Fruit fly (Drosophila melanogaster) whole organism, prepupa: ENCODE data around the gene Irbp.

ENCODE experiments used
- Blimp-1 ChIP-seq: fragments of 200-800 bp; sonication (Bioruptor generic); optimal IDR thresholded peaks from 3 replicates; lab custom pipeline; 2017; ENCODE audit warnings: missing biosample characterization, missing genetic modification characterization, mild to moderate bottlenecking, moderate library complexity, missing genetic modification reagents
- CG10631 ChIP-seq: fragments of 200-800 bp; sonication (Bioruptor generic); optimal IDR thresholded peaks from 2 replicates; lab custom pipeline; 2016; ENCODE audit warnings: missing biosample characterization, missing genetic modification characterization
- CG10669 ChIP-seq: fragments of 200-800 bp; sonication (Bioruptor generic); optimal IDR thresholded peaks from 3 replicates; lab custom pipeline; 2018; ENCODE audit warnings: missing biosample characterization, mild to moderate bottlenecking, missing genetic modification characterization, moderate library complexity
- CG11902 ChIP-seq: fragments of 200-800 bp; sonication (Bioruptor generic); optimal IDR thresholded peaks from 3 replicates; lab custom pipeline; 2016; ENCODE audit warnings: missing biosample characterization, missing genetic modification characterization
- CG16779 ChIP-seq: fragments of 200-800 bp; sonication (Bioruptor generic); optimal IDR thresholded peaks from 3 replicates; lab custom pipeline; 2017; ENCODE audit warnings: missing biosample characterization, mild to moderate bottlenecking, missing genetic modification characterization
- CG3032 ChIP-seq: fragments of 200-800 bp; optimal IDR thresholded peaks from 2 replicates; lab custom pipeline; 2019; ENCODE audit warnings: missing biosample characterization, mild to moderate bottlenecking, missing genetic modification characterization, moderate library complexity
- CG31627 ChIP-seq: fragments of 200-800 bp; sonication (Bioruptor generic); optimal IDR thresholded peaks from 3 replicates; lab custom pipeline; 2016; ENCODE audit warnings: missing biosample characterization, missing genetic modification characterization
- CG4318 ChIP-seq: fragments of 200-800 bp; sonication (Bioruptor generic); optimal IDR thresholded peaks from 3 replicates; lab custom pipeline; 2017; ENCODE audit warnings: missing biosample characterization, mild to moderate bottlenecking, missing genetic modification characterization
- CG6163 ChIP-seq: fragments of 200-800 bp; sonication (Bioruptor generic); IDR thresholded peaks from 3 replicates; pipeline ENCODE4 v1.3.6; 2022; ENCODE audit warnings: missing biosample characterization, missing genetic modification characterization
- CG6276 ChIP-seq: fragments of 200-800 bp; sonication (Bioruptor generic); optimal IDR thresholded peaks from 2 replicates; lab custom pipeline; 2017; ENCODE audit warnings: missing biosample characterization, mild to moderate bottlenecking, missing genetic modification characterization
- CG6792 ChIP-seq: fragments of 200-800 bp; sonication (Bioruptor generic); optimal IDR thresholded peaks from 3 replicates; lab custom pipeline; 2016; ENCODE audit warnings: missing biosample characterization, missing genetic modification characterization
- CG6808 ChIP-seq: fragments of 200-800 bp; sonication (Bioruptor generic); optimal IDR thresholded peaks from 3 replicates; lab custom pipeline; 2017; ENCODE audit warnings: missing biosample characterization, missing genetic modification characterization, mild to moderate bottlenecking, moderate library complexity, missing genetic modification reagents
- CG7368 ChIP-seq: fragments of 200-800 bp; sonication (Bioruptor generic); optimal IDR thresholded peaks from 3 replicates; lab custom pipeline; 2016; ENCODE audit warnings: missing biosample characterization, missing genetic modification characterization
- CG8319 ChIP-seq: fragments of 200-800 bp; sonication (Bioruptor generic); optimal IDR thresholded peaks from 3 replicates; lab custom pipeline; 2016; ENCODE audit warnings: missing biosample characterization, missing genetic modification characterization
- CG8632 ChIP-seq: fragments of 200-800 bp; sonication (Bioruptor generic); optimal IDR thresholded peaks from 3 replicates; lab custom pipeline; 2016; ENCODE audit warnings: missing biosample characterization, missing genetic modification characterization
- CG9139 ChIP-seq: fragments of 200-800 bp; sonication (Bioruptor generic); optimal IDR thresholded peaks from 3 replicates; lab custom pipeline; 2017; ENCODE audit warnings: missing biosample characterization, mild to moderate bottlenecking, missing genetic modification characterization
- Eip93F ChIP-seq: fragments of 200-800 bp; sonication (Bioruptor generic); optimal IDR thresholded peaks from 2 replicates; lab custom pipeline; 2016; ENCODE audit warnings: missing biosample characterization, mild to moderate bottlenecking, missing genetic modification characterization
- Ets21C ChIP-seq: fragments of 200-800 bp; sonication (Bioruptor generic); optimal IDR thresholded peaks from 3 replicates; lab custom pipeline; 2016; ENCODE audit warnings: missing biosample characterization, missing genetic modification characterization
- Ets96B ChIP-seq: fragments of 200-800 bp; optimal IDR thresholded peaks from 2 replicates; lab custom pipeline; 2019; ENCODE audit warnings: missing biosample characterization, mild to moderate bottlenecking, missing genetic modification characterization, moderate library complexity
- Hr4 ChIP-seq: fragments of 200-800 bp; sonication (Bioruptor generic); optimal IDR thresholded peaks from 3 replicates; lab custom pipeline; 2016; ENCODE audit warnings: missing biosample characterization, missing genetic modification characterization
- Met ChIP-seq: fragments of 200-800 bp; sonication (Bioruptor generic); optimal IDR thresholded peaks from 3 replicates; lab custom pipeline; 2016; ENCODE audit warnings: missing biosample characterization, missing genetic modification characterization
- OdsH ChIP-seq: fragments of 200-800 bp; sonication (Bioruptor generic); optimal IDR thresholded peaks from 3 replicates; lab custom pipeline; 2016; ENCODE audit warnings: missing biosample characterization, missing genetic modification characterization
- Smox ChIP-seq: fragments of 200-800 bp; sonication (Bioruptor generic); optimal IDR thresholded peaks from 3 replicates; lab custom pipeline; 2016; ENCODE audit warnings: missing biosample characterization, missing genetic modification characterization
- Sox102F ChIP-seq: fragments of 200-800 bp; sonication (Bioruptor generic); optimal IDR thresholded peaks from 2 replicates; lab custom pipeline; 2016; ENCODE audit warnings: missing biosample characterization, mild to moderate bottlenecking, missing genetic modification characterization
- Sox14 ChIP-seq: fragments of 200-800 bp; sonication (Bioruptor generic); optimal IDR thresholded peaks from 3 replicates; lab custom pipeline; 2016; ENCODE audit warnings: missing biosample characterization, missing genetic modification characterization
- Sox15 ChIP-seq: fragments of 200-800 bp; sonication (Bioruptor generic); optimal IDR thresholded peaks from 3 replicates; lab custom pipeline; 2016; ENCODE audit warnings: missing biosample characterization, missing genetic modification characterization
- achi ChIP-seq: fragments of 200-800 bp; sonication (Bioruptor generic); optimal IDR thresholded peaks from 3 replicates; lab custom pipeline; 2016; ENCODE audit warnings: missing biosample characterization, missing genetic modification characterization
- acj6 ChIP-seq: fragments of 200-800 bp; sonication (Bioruptor generic); optimal IDR thresholded peaks from 3 replicates; lab custom pipeline; 2016; ENCODE audit warnings: missing biosample characterization, missing genetic modification characterization
- dac ChIP-seq: fragments of 200-800 bp; sonication (Bioruptor generic); optimal IDR thresholded peaks from 2 replicates; lab custom pipeline; 2017; ENCODE audit warnings: missing biosample characterization, mild to moderate bottlenecking, missing genetic modification characterization
- dsx ChIP-seq: fragments of 200-800 bp; optimal IDR thresholded peaks from 3 replicates; lab custom pipeline; 2019; ENCODE audit warnings: missing biosample characterization, mild to moderate bottlenecking, missing genetic modification characterization, moderate library complexity; ENCODE audit not compliant: poor library complexity, severe bottlenecking
- eg ChIP-seq: fragments of 200-800 bp; sonication (Bioruptor generic); IDR thresholded peaks from 3 replicates; pipeline ENCODE4 v1.3.6; 2022; ENCODE audit warnings: missing biosample characterization, missing genetic modification characterization
- esn ChIP-seq: fragments of 200-800 bp; sonication (Bioruptor generic); optimal IDR thresholded peaks from 2 replicates; lab custom pipeline; 2016; ENCODE audit warnings: missing biosample characterization, mild to moderate bottlenecking, missing genetic modification characterization, moderate library complexity
- fd85E ChIP-seq: fragments of 200-800 bp; sonication (Bioruptor generic); optimal IDR thresholded peaks from 3 replicates; lab custom pipeline; 2016; ENCODE audit warnings: missing biosample characterization, missing genetic modification characterization
- fkh ChIP-seq: fragments of 200-800 bp; sonication (Bioruptor generic); optimal IDR thresholded peaks from 3 replicates; lab custom pipeline; 2017; ENCODE audit warnings: missing biosample characterization, mild to moderate bottlenecking, missing genetic modification characterization, moderate library complexity
- lz ChIP-seq: fragments of 200-800 bp; sonication (Bioruptor generic); optimal IDR thresholded peaks from 3 replicates; lab custom pipeline; 2016; ENCODE audit warnings: missing biosample characterization, missing genetic modification characterization
- pdm3 ChIP-seq: fragments of 200-800 bp; sonication (Bioruptor generic); optimal IDR thresholded peaks from 3 replicates; lab custom pipeline; 2016; ENCODE audit warnings: missing biosample characterization, missing genetic modification characterization
- spab ChIP-seq: fragments of 200-800 bp; sonication (Bioruptor generic); optimal IDR thresholded peaks from 2 replicates; lab custom pipeline; 2017; ENCODE audit warnings: missing biosample characterization, mild to moderate bottlenecking, missing genetic modification characterization, missing genetic modification reagents
- ss ChIP-seq, 2 experiments: fragments of 200-800 bp; sonication (Bioruptor generic); optimal IDR thresholded peaks; 2 replicates in 1 of 2; 3 replicates in 1 of 2; lab custom pipeline; 2017 to 2018; ENCODE audit warnings: mild to moderate bottlenecking in 2 of 2, missing biosample characterization in 2 of 2, missing genetic modification characterization in 2 of 2, moderate library complexity in 1 of 2
- svp ChIP-seq: fragments of 200-800 bp; sonication (Bioruptor generic); peaks from one replicate; lab custom pipeline; 2016; ENCODE audit warnings: missing biosample characterization, missing genetic modification characterization
- topi ChIP-seq: fragments of 200-800 bp; sonication (Bioruptor generic); optimal IDR thresholded peaks from 3 replicates; lab custom pipeline; 2016; ENCODE audit warnings: missing biosample characterization, missing genetic modification characterization
- vri ChIP-seq: fragments of 200-800 bp; sonication (Bioruptor generic); optimal IDR thresholded peaks from 3 replicates; lab custom pipeline; 2016; ENCODE audit warnings: missing biosample characterization, mild to moderate bottlenecking, missing genetic modification characterization

The Irbp gene

dm6 chr3R:11435537-11436234 lies 25.8 kb downstream of the Irbp start, which contains the start of the genes Exd2 and CG5281 (continued):
- TF ChIP-seq CG4318 (GFP tag; lab: Kevin White, UChicago): no peak
- TF ChIP-seq svp (GFP tag; lab: Kevin White, UChicago): no peak
- TF ChIP-seq CG31627 (GFP tag; lab: Kevin White, UChicago): peak; percentile 55
- TF ChIP-seq CG11902 (GFP tag; lab: Kevin White, UChicago): no peak
- TF ChIP-seq CG16779 (tag; lab: Kevin White, UChicago): no peak
- TF ChIP-seq Sox14 (GFP tag; lab: Kevin White, UChicago): peak; percentile 89
- no peak for TF ChIP-seq topi (GFP tag; lab: Kevin White, UChicago)
- TF ChIP-seq dsx: no peak
- no peak for TF ChIP-seq Smox (GFP tag; lab: Kevin White, UChicago)
- no peak for TF ChIP-seq CG6276 (GFP tag; lab: Kevin White, UChicago)
- TF ChIP-seq CG8319 (GFP tag; lab: Kevin White, UChicago): no peak
- TF ChIP-seq CG10669 (GFP tag; lab: Kevin White, UChicago): no peak
- TF ChIP-seq Ets21C (GFP tag; lab: Kevin White, UChicago): no peak
- no peak for TF ChIP-seq achi (GFP tag; lab: Kevin White, UChicago)
- TF ChIP-seq lz (GFP tag; lab: Kevin White, UChicago): peak; percentile 32
- TF ChIP-seq eg (GFP tag; lab: Robert Waterston, UW): no peak
- TF ChIP-seq acj6 (GFP tag; lab: Kevin White, UChicago): no peak

dm6 chr3R:11437528-11437927 lies 27.7 kb downstream of the Irbp start, which contains the start of gene CG17230:
CG17230 (plus strand) TSS chr3R:11437785.
- TF ChIP-seq Ets96B (no peak), fkh (GFP tag; lab: Kevin White, UChicago) (peak; percentile 98)

- no peak for TF ChIP-seq Smox (GFP tag; lab: Kevin White, UChicago)
- TF ChIP-seq CG4318 (GFP tag; lab: Kevin White, UChicago): no peak
- TF ChIP-seq CG6276 (GFP tag; lab: Kevin White, UChicago): no peak
- no peak for TF ChIP-seq OdsH (GFP tag; lab: Kevin White, UChicago)
- TF ChIP-seq acj6 (GFP tag; lab: Kevin White, UChicago): no peak
- no peak for TF ChIP-seq Met (GFP tag; lab: Kevin White, UChicago)
These were observed 31.2 kb downstream of the Irbp start for dm6 chr3R:11441038-11441437.

dm6 chr3R:11449688-11450087 lies 39.8 kb downstream of the Irbp start:
- TF ChIP-seq svp (GFP tag; lab: Kevin White, UChicago) (no peak), vri (peak; percentile 0), CG7368 (GFP tag; lab: Kevin White, UChicago) (no peak), pdm3 (no peak), ss (GFP tag; optimal IDR thresholded peaks at IDR 0.05; lab: Kevin White, UChicago) (peak in 1 of 2 experiments; percentile 58), dsx (no peak), CG10669 (GFP tag; lab: Kevin White, UChicago) (no peak), Sox14 (GFP tag; lab: Kevin White, UChicago) (no peak), topi (GFP tag; lab: Kevin White, UChicago) (no peak), Sox102F (GFP tag; lab: Kevin White, UChicago) (peak; percentile 23), Ets21C (GFP tag; lab: Kevin White, UChicago) (no peak), acj6 (GFP tag; lab: Kevin White, UChicago) (no peak), Sox15 (no peak), dac (no peak), CG6163 (GFP tag; lab: Robert Waterston, UW) (0 out of 3 replicates have a peak, but pooled peaks have one; percentile 9), CG8319 (GFP tag; lab: Kevin White, UChicago) (no peak), CG16779 (tag; lab: Kevin White, UChicago) (no peak), CG8632 (GFP tag; lab: Kevin White, UChicago) (no peak), CG9139 (GFP tag; lab: Kevin White, UChicago) (peak; percentile 54), CG6276 (GFP tag; lab: Kevin White, UChicago) (no peak), Eip93F (GFP tag; lab: Kevin White, UChicago) (no peak), CG10631 (GFP tag; lab: Kevin White, UChicago) (no peak), Blimp-1 (GFP tag; lab: Kevin White, UChicago) (peak; percentile 71), CG6808 (GFP tag; lab: Kevin White, UChicago) (peak; percentile 22), Smox (GFP tag; lab: Kevin White, UChicago) (no peak), fd85E (GFP tag; lab: Kevin White, UChicago) (no peak), OdsH (GFP tag; lab: Kevin White, UChicago) (no peak), Hr4 (GFP tag; lab: Kevin White, UChicago) (no peak), CG11902 (GFP tag; lab: Kevin White, UChicago) (no peak), achi (GFP tag; lab: Kevin White, UChicago) (no peak), spab (GFP tag; lab: Kevin White, UChicago) (peak; percentile 17), CG3032 (tag; lab: Kevin White, UChicago) (no peak), CG6792 (GFP tag; lab: Kevin White, UChicago) (no peak), esn (no peak)
